Fruit fly (Drosophila melanogaster) whole organism, wandering third instar larva: ENCODE results near the gene Cpr67Fa2.

Source experiments
- Abd-B ChIP-seq: fragments of >200 bp; optimal IDR thresholded peaks from 2 replicates; lab custom pipeline; 2017; ENCODE audit warnings: missing biosample characterization, missing genetic modification characterization
- CG32264 ChIP-seq: fragments of 200-800 bp; sonication (Bioruptor generic); optimal IDR thresholded peaks from 2 replicates; lab custom pipeline; 2016; ENCODE audit warnings: missing biosample characterization, missing genetic modification characterization
- CG9705 ChIP-seq: fragments of 200-800 bp; sonication (Bioruptor generic); optimal IDR thresholded peaks from 2 replicates; lab custom pipeline; 2018; ENCODE audit warnings: missing biosample characterization, mild to moderate bottlenecking, missing genetic modification characterization
- CrebA ChIP-seq: fragments of 200-800 bp; sonication (Bioruptor generic); optimal IDR thresholded peaks from 2 replicates; lab custom pipeline; 2016; ENCODE audit warnings: missing biosample characterization, mild to moderate bottlenecking, missing genetic modification characterization, borderline replicate concordance
- Dfd ChIP-seq: fragments of >200 bp; optimal IDR thresholded peaks from 2 replicates; lab custom pipeline; 2017; ENCODE audit warnings: missing biosample characterization, missing genetic modification characterization
- Dif ChIP-seq: fragments of 200-275, 200-300 bp; sonication (Bioruptor generic); optimal IDR thresholded peaks from 2 replicates; lab custom pipeline; 2018; ENCODE audit warnings: missing biosample characterization, missing genetic modification characterization; ENCODE audit not compliant: partially characterized antibody
- GATAd ChIP-seq: sonication (Bioruptor generic); optimal IDR thresholded peaks from 2 replicates; lab custom pipeline; 2016; ENCODE audit warnings: missing biosample characterization, missing genetic modification characterization
- HLH106 ChIP-seq: fragments of 200-800 bp; optimal IDR thresholded peaks from 3 replicates; lab custom pipeline; 2019; ENCODE audit warnings: missing biosample characterization, mild to moderate bottlenecking, missing genetic modification characterization, moderate library complexity
- Hnf4 ChIP-seq: fragments of 200-800 bp; sonication (Bioruptor generic); optimal IDR thresholded peaks from 2 replicates; lab custom pipeline; 2016; ENCODE audit warnings: missing biosample characterization, mild to moderate bottlenecking, missing genetic modification characterization
- Hr78 ChIP-seq: fragments of >200 bp; optimal IDR thresholded peaks from 2 replicates; lab custom pipeline; 2017; ENCODE audit warnings: missing biosample characterization, missing genetic modification characterization
- Hr83 ChIP-seq: fragments of 200-300 bp; sonication (Bioruptor generic); optimal IDR thresholded peaks from 2 replicates; lab custom pipeline; 2016; ENCODE audit warnings: missing biosample characterization, mild to moderate bottlenecking, missing genetic modification characterization, moderate library complexity; ENCODE audit not compliant: poor library complexity, severe bottlenecking
- Jra ChIP-seq: sonication (Bioruptor generic); optimal IDR thresholded peaks from 2 replicates; lab custom pipeline; 2016; ENCODE audit warnings: missing biosample characterization, missing genetic modification characterization
- Mio ChIP-seq: sonication (Bioruptor generic); optimal IDR thresholded peaks from 2 replicates; lab custom pipeline; 2016; ENCODE audit warnings: missing biosample characterization, missing genetic modification characterization
- Myc ChIP-seq: fragments of >200 bp; optimal IDR thresholded peaks from 2 replicates; lab custom pipeline; 2017
- N ChIP-seq: fragments of >200 bp; optimal IDR thresholded peaks from 2 replicates; lab custom pipeline; 2018; ENCODE audit warnings: missing biosample characterization, missing external identifiers, missing genetic modification characterization
- OdsH ChIP-seq: fragments of 200-800 bp; sonication (Bioruptor generic); optimal IDR thresholded peaks from 2 replicates; lab custom pipeline; 2016; ENCODE audit warnings: missing biosample characterization, mild to moderate bottlenecking, missing genetic modification characterization
- Rel ChIP-seq, 2 experiments: fragments of 200-800 bp; sonication (Bioruptor generic) in 1 of 2; optimal IDR thresholded peaks; 2 replicates in 1 of 2; 3 replicates in 1 of 2; lab custom pipeline; 2016 to 2019; ENCODE audit warnings: mild to moderate bottlenecking in 2 of 2, missing biosample characterization in 2 of 2, missing genetic modification characterization in 2 of 2, moderate library complexity in 1 of 2
- Sp1 ChIP-seq: fragments of 200-800 bp; sonication (Bioruptor generic); optimal IDR thresholded peaks from 3 replicates; lab custom pipeline; 2019; ENCODE audit warnings: missing biosample characterization, mild to moderate bottlenecking, missing genetic modification characterization, moderate library complexity
- Vsx2 ChIP-seq: fragments of 200-300, 225-300 bp; sonication (Bioruptor generic); optimal IDR thresholded peaks from 2 replicates; lab custom pipeline; 2018; ENCODE audit warnings: missing biosample characterization, missing genetic modification characterization; ENCODE audit not compliant: partially characterized antibody
- br ChIP-seq: fragments of 200-800 bp; sonication (Bioruptor generic); optimal IDR thresholded peaks from 2 replicates; lab custom pipeline; 2016; ENCODE audit warnings: missing biosample characterization, missing genetic modification characterization
- brk ChIP-seq: fragments of 200-800 bp; sonication (Bioruptor generic); optimal IDR thresholded peaks from 2 replicates; lab custom pipeline; 2016; ENCODE audit warnings: missing biosample characterization, mild to moderate bottlenecking, missing genetic modification characterization
- dl ChIP-seq, 2 experiments: fragments of 175-275, 200-275 bp in 1 of 2; fragments of 200-275 bp in 1 of 2; sonication (Bioruptor generic); optimal IDR thresholded peaks; lab custom pipeline; 2018; ENCODE audit warnings: mild to moderate bottlenecking in 2 of 2, missing biosample characterization in 2 of 2, missing genetic modification characterization in 2 of 2, moderate library complexity in 2 of 2; ENCODE audit not compliant: partially characterized antibody in 2 of 2, insufficient read depth in 1 of 2
- dmrt93B ChIP-seq: fragments of 200-800 bp; sonication (Bioruptor generic); optimal IDR thresholded peaks from 2 replicates; lab custom pipeline; 2018; ENCODE audit warnings: missing biosample characterization, mild to moderate bottlenecking, missing genetic modification characterization
- dsf ChIP-seq: sonication (Bioruptor generic); optimal IDR thresholded peaks from 2 replicates; lab custom pipeline; 2016; ENCODE audit warnings: missing biosample characterization, missing genetic modification characterization, borderline replicate concordance
- ey ChIP-seq: fragments of 200-800 bp; sonication (Bioruptor generic); optimal IDR thresholded peaks from 2 replicates; lab custom pipeline; 2016; ENCODE audit warnings: missing biosample characterization, missing genetic modification characterization
- foxo ChIP-seq, 2 experiments: fragments of 200-800 bp; sonication (Bioruptor generic); optimal IDR thresholded peaks; 2 replicates in 1 of 2; 3 replicates in 1 of 2; lab custom pipeline; 2016 to 2017; ENCODE audit warnings: missing biosample characterization in 2 of 2, missing genetic modification characterization in 2 of 2
- fru ChIP-seq: fragments of 200-800 bp; sonication (Bioruptor generic); optimal IDR thresholded peaks from 3 replicates; lab custom pipeline; 2016; ENCODE audit warnings: missing biosample characterization, mild to moderate bottlenecking, missing genetic modification characterization
- h ChIP-seq: fragments of 200-800 bp; sonication (Bioruptor generic); optimal IDR thresholded peaks from 3 replicates; lab custom pipeline; 2016; ENCODE audit warnings: missing biosample characterization, mild to moderate bottlenecking, missing genetic modification characterization
- jim ChIP-seq: fragments of 175-275, 200-325 bp; sonication (Bioruptor generic); optimal IDR thresholded peaks from 2 replicates; lab custom pipeline; 2016; ENCODE audit warnings: missing biosample characterization, mild to moderate bottlenecking, missing genetic modification characterization
- lola ChIP-seq: fragments of >200 bp; optimal IDR thresholded peaks from 2 replicates; lab custom pipeline; 2017; ENCODE audit warnings: missing biosample characterization, missing genetic modification characterization
- pan ChIP-seq: fragments of >200 bp; optimal IDR thresholded peaks from 2 replicates; lab custom pipeline; 2017
- psq ChIP-seq: fragments of 200-800 bp; sonication (Bioruptor generic); optimal IDR thresholded peaks from 3 replicates; lab custom pipeline; 2017; ENCODE audit warnings: missing biosample characterization, mild to moderate bottlenecking, missing genetic modification characterization, moderate library complexity
- rgr ChIP-seq: fragments of 200-800 bp; sonication (Bioruptor generic); optimal IDR thresholded peaks from 3 replicates; lab custom pipeline; 2016; ENCODE audit warnings: missing biosample characterization, mild to moderate bottlenecking, missing genetic modification characterization
- sage ChIP-seq: fragments of 200-800 bp; sonication (Bioruptor generic); optimal IDR thresholded peaks from 2 replicates; lab custom pipeline; 2016; ENCODE audit warnings: missing biosample characterization, mild to moderate bottlenecking, missing genetic modification characterization
- sv ChIP-seq: fragments of 200-800 bp; sonication (Bioruptor generic); optimal IDR thresholded peaks from 3 replicates; lab custom pipeline; 2016; ENCODE audit warnings: missing biosample characterization, missing genetic modification characterization
- tai ChIP-seq: sonication (Bioruptor generic); optimal IDR thresholded peaks from 2 replicates; lab custom pipeline; 2016; ENCODE audit warnings: missing biosample characterization, missing genetic modification characterization
- usp ChIP-seq: fragments of >200 bp; optimal IDR thresholded peaks from 2 replicates; lab custom pipeline; 2017; ENCODE audit warnings: missing biosample characterization, missing genetic modification characterization
- woc ChIP-seq: sonication (Bioruptor generic); optimal IDR thresholded peaks from 2 replicates; lab custom pipeline; 2016; ENCODE audit warnings: missing biosample characterization, mild to moderate bottlenecking, missing genetic modification characterization

Cpr67Fa2 gene

dm6 chr3L:10928801-10929200 lies 37.3 kb downstream of the Cpr67Fa2 start:
- TF ChIP-seq psq = peak; percentile 2
- no peak for TF ChIP-seq h (GFP tag; lab: Kevin White, UChicago)
- peak; percentile 64 for TF ChIP-seq HLH106 (tag; lab: Kevin White, UChicago)
- no peak for TF ChIP-seq dsf (GFP tag; lab: Kevin White, UChicago)
- no peak for TF ChIP-seq OdsH (GFP tag; lab: Kevin White, UChicago)
- TF ChIP-seq CG32264 = no peak
- TF ChIP-seq brk (GFP tag; lab: Kevin White, UChicago) = no peak
- peak; percentile 86 for TF ChIP-seq fru
- TF ChIP-seq tai (GFP tag; lab: Kevin White, UChicago) = no peak
- no peak for TF ChIP-seq dmrt93B (GFP tag; lab: Kevin White, UChicago)
- no peak for TF ChIP-seq Hnf4 (GFP tag; lab: Kevin White, UChicago)
- no peak for TF ChIP-seq Vsx2 (GFP tag; lab: Kevin White, UChicago)
- no peak for TF ChIP-seq Myc (lab: Kevin White, UChicago)
- TF ChIP-seq ey (GFP tag; lab: Kevin White, UChicago) = no peak
- TF ChIP-seq Sp1 (GFP tag; lab: Kevin White, UChicago) = no peak
- no peak for TF ChIP-seq jim
- no peak for TF ChIP-seq pan (lab: Kevin White, UChicago)
- no peak for TF ChIP-seq Hr78 (GFP tag; lab: Kevin White, UChicago)
- no peak for TF ChIP-seq dl (GFP tag; optimal IDR thresholded peaks at IDR 0.05; lab: Kevin White, UChicago; ENCODE audit: insufficient read depth in 1 of 2, partially characterized antibody in 2 of 2)
- TF ChIP-seq Mio (GFP tag; lab: Kevin White, UChicago) = no peak
- TF ChIP-seq Rel (GFP tag; optimal IDR thresholded peaks at IDR 0.05; lab: Kevin White, UChicago) = no peak
- TF ChIP-seq Rel (tag; optimal IDR thresholded peaks at IDR 0.05; lab: Kevin White, UChicago) = no peak
- no peak for TF ChIP-seq usp (GFP tag; lab: Kevin White, UChicago)
- TF ChIP-seq N (GFP tag; lab: Kevin White, UChicago) = no peak
- peak; percentile 2 for TF ChIP-seq rgr (GFP tag; lab: Kevin White, UChicago)
- TF ChIP-seq CrebA (GFP tag; lab: Kevin White, UChicago) = no peak
- no peak for TF ChIP-seq Jra (GFP tag; lab: Kevin White, UChicago)
- no peak for TF ChIP-seq Dfd
- TF ChIP-seq Dif (GFP tag; lab: Kevin White, UChicago) = no peak
- peak; percentile 39 for TF ChIP-seq woc (GFP tag; lab: Kevin White, UChicago)
- no peak for TF ChIP-seq sage (GFP tag; lab: Kevin White, UChicago)
- TF ChIP-seq foxo (GFP tag; optimal IDR thresholded peaks at IDR 0.05; lab: Kevin White, UChicago) = peak in 1 of 2 experiments; percentile 24
- no peak for TF ChIP-seq GATAd (GFP tag; lab: Kevin White, UChicago)
- TF ChIP-seq Abd-B (GFP tag; lab: Kevin White, UChicago) = no peak
- TF ChIP-seq Hr83 = no peak
- TF ChIP-seq br (GFP tag; lab: Kevin White, UChicago) = no peak
- TF ChIP-seq sv (GFP tag; lab: Kevin White, UChicago) = no peak
- peak; percentile 40 for TF ChIP-seq CG9705 (GFP tag; lab: Kevin White, UChicago)
- TF ChIP-seq lola (GFP tag; lab: Kevin White, UChicago) = no peak

DNA sequence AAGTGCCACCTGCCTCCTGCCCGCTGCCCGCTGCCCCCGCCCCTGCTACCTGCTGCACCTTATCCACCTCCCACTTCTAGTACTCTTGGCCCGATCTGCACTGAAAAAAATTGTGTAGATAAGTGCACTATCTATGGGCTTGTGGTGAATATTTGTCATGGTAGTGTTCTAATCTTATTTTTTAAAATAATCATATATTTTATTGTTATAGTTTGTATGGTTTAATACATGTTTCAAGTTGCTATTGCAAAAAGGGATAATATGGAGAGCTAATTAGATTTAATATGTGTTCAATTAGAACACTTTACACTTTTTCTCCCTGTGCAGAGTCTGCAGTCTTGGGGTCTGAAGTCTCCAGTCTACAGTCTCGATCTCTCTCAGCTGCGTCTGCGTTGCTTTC lies 39.9 kb downstream of the Cpr67Fa2 start:
- TF ChIP-seq sage (GFP tag; lab: Kevin White, UChicago) (no peak), OdsH (GFP tag; lab: Kevin White, UChicago) (peak; percentile 36), CrebA (GFP tag; lab: Kevin White, UChicago) (no peak), psq (peak; percentile 19), Hr78 (GFP tag; lab: Kevin White, UChicago) (no peak), Rel (GFP tag; optimal IDR thresholded peaks at IDR 0.05; lab: Kevin White, UChicago) (no peak), Rel (tag; optimal IDR thresholded peaks at IDR 0.05; lab: Kevin White, UChicago) (no peak), h (GFP tag; lab: Kevin White, UChicago) (peak; percentile 15), jim (no peak), Jra (GFP tag; lab: Kevin White, UChicago) (no peak), sv (GFP tag; lab: Kevin White, UChicago) (no peak), CG32264 (no peak), CG9705 (GFP tag; lab: Kevin White, UChicago) (no peak), ey (GFP tag; lab: Kevin White, UChicago) (no peak), foxo (GFP tag; optimal IDR thresholded peaks at IDR 0.05; lab: Kevin White, UChicago) (peak in 1 of 2 experiments; percentile 44), Mio (GFP tag; lab: Kevin White, UChicago) (no peak), br (GFP tag; lab: Kevin White, UChicago) (no peak), usp (GFP tag; lab: Kevin White, UChicago) (no peak), dmrt93B (GFP tag; lab: Kevin White, UChicago) (no peak), Myc (lab: Kevin White, UChicago) (no peak), Dif (GFP tag; lab: Kevin White, UChicago) (no peak), Vsx2 (GFP tag; lab: Kevin White, UChicago) (no peak), N (GFP tag; lab: Kevin White, UChicago) (no peak), brk (GFP tag; lab: Kevin White, UChicago) (no peak), Sp1 (GFP tag; lab: Kevin White, UChicago) (peak; percentile 12), Hnf4 (GFP tag; lab: Kevin White, UChicago) (no peak), fru (peak; percentile 1), Abd-B (GFP tag; lab: Kevin White, UChicago) (no peak), Hr83 (no peak), dsf (GFP tag; lab: Kevin White, UChicago) (no peak), pan (lab: Kevin White, UChicago) (no peak), lola (GFP tag; lab: Kevin White, UChicago) (no peak), woc (GFP tag; lab: Kevin White, UChicago) (no peak), tai (GFP tag; lab: Kevin White, UChicago) (no peak), rgr (GFP tag; lab: Kevin White, UChicago) (peak; percentile 23), dl (GFP tag; optimal IDR thresholded peaks at IDR 0.05; lab: Kevin White, UChicago; ENCODE audit: insufficient read depth in 1 of 2, partially characterized antibody in 2 of 2) (no peak), GATAd (GFP tag; lab: Kevin White, UChicago) (no peak), HLH106 (tag; lab: Kevin White, UChicago) (peak; percentile 32), Dfd (no peak)
